Fruit fly (Drosophila melanogaster) whole organism, embryonic: ENCODE results near the gene dib.
A peak's percentile ranks its signal among the peaks of the same experiment; 100 is the strongest.

Experiments
- ATbp ChIP-seq: fragments of 200-800 bp; sonication (Bioruptor generic); optimal IDR thresholded peaks from 2 replicates; lab custom pipeline; 2017; ENCODE audit warnings: missing biosample characterization, mild to moderate bottlenecking, missing genetic modification characterization, missing genetic modification reagents
- Bteb2 ChIP-seq: fragments of 200-800 bp; sonication (Bioruptor generic); optimal IDR thresholded peaks from 2 replicates; lab custom pipeline; 2016; ENCODE audit warnings: missing biosample characterization, missing genetic modification characterization
- CG11085 ChIP-seq: fragments of 200-800 bp; sonication (Bioruptor generic); IDR thresholded peaks from 2 replicates; pipeline ENCODE4 v1.3.6; 2022; ENCODE audit warnings: missing biosample characterization, missing genetic modification characterization
- CG11093 ChIP-seq: fragments of 200-800 bp; sonication (Bioruptor generic); IDR thresholded peaks from 3 replicates; pipeline ENCODE4 v1.3.6; 2022; ENCODE audit warnings: missing biosample characterization, missing genetic modification characterization
- CG12659 ChIP-seq: fragments of 200-800 bp; sonication (Bioruptor generic); optimal IDR thresholded peaks from 3 replicates; lab custom pipeline; 2017; ENCODE audit warnings: mild to moderate bottlenecking, missing biosample characterization, missing genetic modification reagents, missing genetic modification characterization
- CG14667 ChIP-seq: fragments of 200-800 bp; sonication (Bioruptor generic); IDR thresholded peaks from 2 replicates; pipeline ENCODE4 v1.3.6; 2022; ENCODE audit warnings: missing biosample characterization, missing genetic modification characterization
- CG1602 ChIP-seq: fragments of 200-800 bp; sonication (Bioruptor generic); optimal IDR thresholded peaks from 3 replicates; lab custom pipeline; 2016; ENCODE audit warnings: missing biosample characterization, missing genetic modification characterization
- CG1792 ChIP-seq: fragments of 200-800 bp; sonication (Bioruptor generic); optimal IDR thresholded peaks from 2 replicates; lab custom pipeline; 2016; ENCODE audit warnings: missing biosample characterization, missing genetic modification characterization
- CG18599 ChIP-seq: fragments of 200-800 bp; sonication (Bioruptor generic); optimal IDR thresholded peaks from 3 replicates; lab custom pipeline; 2017; ENCODE audit warnings: missing biosample characterization, missing genetic modification characterization, mild to moderate bottlenecking, moderate library complexity, missing genetic modification reagents
- CG30403 ChIP-seq: fragments of 200-800 bp; sonication (Bioruptor generic); optimal IDR thresholded peaks from 3 replicates; lab custom pipeline; 2016; ENCODE audit warnings: missing biosample characterization, missing genetic modification characterization
- CG3163 ChIP-seq: fragments of 200-800 bp; sonication (Bioruptor generic); optimal IDR thresholded peaks from 3 replicates; lab custom pipeline; 2016; ENCODE audit warnings: missing biosample characterization, missing genetic modification characterization
- CG42726 ChIP-seq: fragments of 200-800 bp; sonication (Bioruptor generic); IDR thresholded peaks from 2 replicates; pipeline ENCODE4 v1.3.6; 2022; ENCODE audit warnings: missing biosample characterization, missing genetic modification characterization; ENCODE audit not compliant: partially characterized antibody
- CG6272 ChIP-seq: fragments of 200-800 bp; sonication (Bioruptor generic); IDR thresholded peaks from 2 replicates; pipeline ENCODE4 v1.3.6; 2022; ENCODE audit warnings: missing biosample characterization, missing genetic modification characterization
- CG6765 ChIP-seq: fragments of 200-800 bp; sonication (Bioruptor generic); optimal IDR thresholded peaks from 3 replicates; lab custom pipeline; 2017; ENCODE audit warnings: missing biosample characterization, mild to moderate bottlenecking, missing genetic modification characterization
- CG6791 ChIP-seq: fragments of 200-800 bp; sonication (Bioruptor generic); IDR thresholded peaks from 3 replicates; pipeline ENCODE4 v1.3.6; 2022; ENCODE audit warnings: missing biosample characterization, missing genetic modification characterization; ENCODE audit not compliant: partially characterized antibody
- CG8281 ChIP-seq: fragments of 200-800 bp; sonication (Bioruptor generic); optimal IDR thresholded peaks from 2 replicates; lab custom pipeline; 2018; ENCODE audit warnings: missing biosample characterization, mild to moderate bottlenecking, missing genetic modification characterization, moderate library complexity
- CG9215 ChIP-seq: fragments of 200-800 bp; sonication (Bioruptor generic); IDR thresholded peaks from 2 replicates; pipeline ENCODE4 v1.3.6; 2022; ENCODE audit warnings: missing biosample characterization, missing genetic modification characterization
- Dbx ChIP-seq: fragments of 200-800 bp; sonication (Bioruptor generic); IDR thresholded peaks from 3 replicates; pipeline ENCODE4 v1.3.6; 2022; ENCODE audit warnings: missing biosample characterization, missing genetic modification characterization
- E2f1 ChIP-seq: fragments of 200-800 bp; sonication (Bioruptor generic); IDR thresholded peaks from 2 replicates; pipeline ENCODE4 v1.3.6; 2022; ENCODE audit warnings: missing biosample characterization, missing genetic modification characterization
- Eip74EF ChIP-seq, 2 experiments: fragments of 200-800 bp in 1 of 2; fragments of >200 bp in 1 of 2; sonication (Bioruptor generic) in 1 of 2; optimal IDR thresholded peaks; 2 replicates each; lab custom pipeline; 2017 to 2019; ENCODE audit warnings: missing biosample characterization in 2 of 2, missing genetic modification characterization in 2 of 2, mild to moderate bottlenecking in 1 of 2, moderate library complexity in 1 of 2
- Lim3 ChIP-seq: fragments of 200-800 bp; sonication (Bioruptor generic); IDR thresholded peaks from 2 replicates; pipeline ENCODE4 v1.3.6; 2022; ENCODE audit warnings: missing biosample characterization, missing genetic modification characterization
- Mad ChIP-seq: fragments of 200-800 bp; sonication (Bioruptor generic); optimal IDR thresholded peaks from 2 replicates; lab custom pipeline; 2016; ENCODE audit warnings: missing biosample characterization, missing genetic modification characterization
- Med ChIP-seq: fragments of 200-800 bp; sonication (Bioruptor generic); peaks from one replicate; lab custom pipeline; 2016; ENCODE audit warnings: missing biosample characterization, missing genetic modification characterization, mild to moderate bottlenecking, inconsistent platforms, moderate library complexity
- Mes4 ChIP-seq: fragments of 200-800 bp; sonication (Bioruptor generic); optimal IDR thresholded peaks from 2 replicates; lab custom pipeline; 2016; ENCODE audit warnings: missing biosample characterization, missing genetic modification characterization
- Myb ChIP-seq: fragments of 200-800 bp; sonication (Bioruptor generic); optimal IDR thresholded peaks from 2 replicates; lab custom pipeline; 2016; ENCODE audit warnings: missing biosample characterization, missing genetic modification characterization
- Oaz ChIP-seq: fragments of 200-800 bp; sonication (Bioruptor generic); IDR thresholded peaks from 2 replicates; pipeline ENCODE4 v1.3.6; 2022; ENCODE audit warnings: missing biosample characterization, missing genetic modification characterization
- Side ChIP-seq: fragments of 200-800 bp; sonication (Bioruptor generic); optimal IDR thresholded peaks from 2 replicates; lab custom pipeline; 2016; ENCODE audit warnings: missing biosample characterization, missing genetic modification characterization
- TFAM ChIP-seq: fragments of 200-800 bp; sonication (Bioruptor generic); optimal IDR thresholded peaks from 2 replicates; lab custom pipeline; 2017; ENCODE audit warnings: missing biosample characterization, missing genetic modification characterization, inconsistent platforms
- Usf ChIP-seq: fragments of 200-800 bp; sonication (Bioruptor generic); optimal IDR thresholded peaks from 2 replicates; lab custom pipeline; 2017; ENCODE audit warnings: missing genotype, missing biosample characterization, missing genetic modification characterization
- ato ChIP-seq: fragments of 200-800 bp; sonication (Bioruptor generic); IDR thresholded peaks from 2 replicates; pipeline ENCODE4 v1.3.6; 2022; ENCODE audit warnings: missing biosample characterization, missing genetic modification characterization; ENCODE audit not compliant: partially characterized antibody
- btn ChIP-seq: fragments of 200-800 bp; sonication (Bioruptor generic); optimal IDR thresholded peaks from 2 replicates; lab custom pipeline; 2016; ENCODE audit warnings: missing biosample characterization, missing genetic modification characterization
- dpn ChIP-seq, 2 experiments: fragments of 200-800 bp; sonication (Bioruptor generic); optimal IDR thresholded peaks; 3 replicates each; lab custom pipeline; 2016; ENCODE audit warnings: missing biosample characterization in 2 of 2, missing genetic modification characterization in 2 of 2
- dysf ChIP-seq: fragments of 200-800 bp; sonication (Bioruptor generic); IDR thresholded peaks from 3 replicates; pipeline ENCODE4 v1.3.6; 2022; ENCODE audit warnings: missing biosample characterization, missing genetic modification characterization
- grau ChIP-seq: fragments of 200-800 bp; optimal IDR thresholded peaks from 3 replicates; lab custom pipeline; 2019; ENCODE audit warnings: missing biosample characterization, mild to moderate bottlenecking, missing genetic modification characterization, moderate library complexity
- kay ChIP-seq: fragments of 200-800 bp; sonication (Bioruptor generic); optimal IDR thresholded peaks from 2 replicates; lab custom pipeline; 2016; ENCODE audit warnings: missing biosample characterization, missing genetic modification characterization
- lov ChIP-seq, 2 experiments: fragments of 200-800 bp in 1 of 2; fragments of >200 bp in 1 of 2; sonication (Bioruptor generic) in 1 of 2; IDR thresholded peaks in 1 of 2; optimal IDR thresholded peaks in 1 of 2; 2 replicates in 1 of 2; 3 replicates in 1 of 2; pipeline versions ENCODE4 v1.3.6 to Lab custom; 2017 to 2022; ENCODE audit warnings: missing biosample characterization in 1 of 2, missing genetic modification characterization in 1 of 2
- nom ChIP-seq: fragments of 200-800 bp; sonication (Bioruptor generic); optimal IDR thresholded peaks from 2 replicates; lab custom pipeline; 2017; ENCODE audit warnings: missing biosample characterization, missing genetic modification characterization, mild to moderate bottlenecking, moderate library complexity, missing genetic modification reagents
- oc ChIP-seq: fragments of 200-800 bp; sonication (Bioruptor generic); optimal IDR thresholded peaks from 2 replicates; lab custom pipeline; 2018; ENCODE audit warnings: missing biosample characterization, mild to moderate bottlenecking, missing genetic modification characterization, moderate library complexity
- otp ChIP-seq: fragments of 200-800 bp; sonication (Bioruptor generic); IDR thresholded peaks from 3 replicates; pipeline ENCODE4, ENCODE4 v1.3.6; 2022; ENCODE audit warnings: missing biosample characterization, missing genetic modification characterization
- prd ChIP-seq, 3 experiments: fragments of >200 bp in 2 of 3; fragments of 200-800 bp in 1 of 3; sonication (Bioruptor generic) in 1 of 3; optimal IDR thresholded peaks in 2 of 3; IDR thresholded peaks in 1 of 3; 2 replicates in 2 of 3; 3 replicates in 1 of 3; pipeline versions ENCODE4 v1.3.6 to Lab custom; 2017 to 2022; ENCODE audit warnings: missing biosample characterization in 1 of 3, missing genetic modification characterization in 1 of 3
- pzg ChIP-seq: fragments of 200-800 bp; sonication (Bioruptor generic); optimal IDR thresholded peaks from 3 replicates; lab custom pipeline; 2018; ENCODE audit warnings: missing biosample characterization, mild to moderate bottlenecking, missing genetic modification characterization, moderate library complexity
- ro ChIP-seq: fragments of 200-800 bp; sonication (Bioruptor generic); IDR thresholded peaks from 2 replicates; pipeline ENCODE4 v1.3.6; 2022; ENCODE audit warnings: missing biosample characterization, missing genetic modification characterization
- stc ChIP-seq: fragments of 200-800 bp; sonication (Bioruptor generic); IDR thresholded peaks from 2 replicates; pipeline ENCODE4 v1.3.6; 2022; ENCODE audit warnings: missing biosample characterization, missing genetic modification characterization
- stwl ChIP-seq: fragments of 200-800 bp; sonication (Bioruptor generic); optimal IDR thresholded peaks from 3 replicates; lab custom pipeline; 2018; ENCODE audit warnings: missing biosample characterization, mild to moderate bottlenecking, missing genetic modification characterization, moderate library complexity
- sug ChIP-seq: fragments of 200-800 bp; optimal IDR thresholded peaks from 2 replicates; lab custom pipeline; 2019; ENCODE audit warnings: missing biosample characterization, mild to moderate bottlenecking, missing genetic modification characterization, moderate library complexity
- tin ChIP-seq: fragments of 200-800 bp; sonication (Bioruptor generic); optimal IDR thresholded peaks from 3 replicates; lab custom pipeline; 2016; ENCODE audit warnings: missing biosample characterization, missing genetic modification characterization
- trh ChIP-seq: fragments of 200-800 bp; sonication (Bioruptor generic); optimal IDR thresholded peaks from 2 replicates; lab custom pipeline; 2016; ENCODE audit warnings: missing biosample characterization, missing genetic modification characterization
- ttk ChIP-seq: fragments of 200-800 bp; sonication (Bioruptor generic); IDR thresholded peaks from 2 replicates; pipeline ENCODE4 v2.1.2; 2022; ENCODE audit warnings: missing biosample characterization, missing genetic modification characterization
- unpg ChIP-seq: fragments of 200-800 bp; sonication (Bioruptor generic); optimal IDR thresholded peaks from 3 replicates; lab custom pipeline; 2018; ENCODE audit warnings: missing biosample characterization, mild to moderate bottlenecking, missing genetic modification characterization, moderate library complexity
- zfh2 ChIP-seq: fragments of 200-800 bp; sonication (Bioruptor generic); optimal IDR thresholded peaks from 2 replicates; lab custom pipeline; 2016; ENCODE audit warnings: missing biosample characterization, missing genetic modification characterization

dib gene

DNA sequence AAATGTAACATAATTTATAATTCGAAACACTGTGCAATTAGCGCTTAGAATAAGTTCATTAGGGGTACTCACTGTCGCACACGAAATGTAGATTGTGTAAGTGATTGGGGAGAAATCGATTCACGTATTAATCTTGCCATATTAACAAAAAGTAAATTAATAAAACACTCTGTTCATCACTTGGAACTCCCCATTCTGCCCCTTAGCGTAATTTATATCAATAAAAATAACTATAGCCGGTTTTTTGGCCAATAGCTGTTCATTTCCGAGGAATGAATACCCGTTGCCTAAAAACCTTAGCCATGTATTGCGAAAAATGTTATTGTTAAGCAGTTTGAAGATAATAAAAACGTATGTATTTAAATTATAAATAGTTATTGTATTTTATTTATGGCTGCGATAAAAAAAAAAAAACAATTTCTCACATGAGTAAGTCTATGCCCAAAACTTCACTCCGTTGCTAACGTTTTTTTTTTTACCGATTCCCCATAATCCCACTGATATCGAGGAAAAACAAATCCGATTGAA, 2.7 kb upstream of the dib start, which contains the start of gene Ugt305A1 (continued):
- TF ChIP-seq CG6272 (GFP tag; lab: Robert Waterston, UW) (no peak), Lim3 (GFP tag; lab: Robert Waterston, UW) (no peak), pzg (GFP tag; lab: Kevin White, UChicago) (no peak), Dbx (GFP tag; lab: Robert Waterston, UW) (no peak), oc (tag; lab: Kevin White, UChicago) (no peak), Eip74EF (GFP tag; optimal IDR thresholded peaks at IDR 0.05; lab: Kevin White, UChicago) (no peak), Mes4 (GFP tag; lab: Kevin White, UChicago) (no peak), kay (GFP tag; lab: Kevin White, UChicago) (no peak), CG3163 (GFP tag; lab: Kevin White, UChicago) (no peak), sug (tag; lab: Kevin White, UChicago) (no peak), prd (optimal IDR thresholded peaks at IDR 0.05; lab: Kevin White, UChicago) (no peak), prd (GFP tag; IDR thresholded peaks at IDR 0.05; lab: Robert Waterston, UW) (peak; percentile 26; the same call in 1 of the 3 replicates), dpn (GFP tag; optimal IDR thresholded peaks at IDR 0.05; lab: Kevin White, UChicago) (peak in 1 of 2 experiments; percentile 3), tin (no peak), CG11085 (no peak), stwl (no peak), CG9215 (GFP tag; lab: Robert Waterston, UW) (no peak), zfh2 (GFP tag; lab: Kevin White, UChicago) (no peak), CG30403 (GFP tag; lab: Kevin White, UChicago) (no peak), btn (GFP tag; lab: Kevin White, UChicago) (no peak), dysf (GFP tag; lab: Robert Waterston, UW) (0 out of 3 replicates have a peak, but pooled peaks have one; percentile 19), E2f1 (GFP tag; lab: Robert Waterston, UW) (no peak), Med (GFP tag; lab: Kevin White, UChicago) (peak; percentile 65), CG1792 (GFP tag; lab: Kevin White, UChicago) (no peak), ato (GFP tag; lab: Robert Waterston, UW) (no peak), CG14667 (GFP tag; lab: Robert Waterston, UW) (no peak), nom (GFP tag; lab: Kevin White, UChicago) (no peak), Side (GFP tag; lab: Kevin White, UChicago) (no peak), CG18599 (no peak), unpg (GFP tag; lab: Kevin White, UChicago) (peak; percentile 17), stc (GFP tag; lab: Robert Waterston, UW) (0 out of 2 replicates have a peak, but pooled peaks have one; percentile 24), lov (optimal IDR thresholded peaks at IDR 0.05; lab: Kevin White, UChicago) (no peak), lov (GFP tag; IDR thresholded peaks at IDR 0.05; lab: Robert Waterston, UW) (no peak), Mad (GFP tag; lab: Kevin White, UChicago) (no peak), ATbp (GFP tag; lab: Kevin White, UChicago) (no peak), Myb (GFP tag; lab: Kevin White, UChicago) (no peak), otp (GFP tag; lab: Robert Waterston, UW) (no peak), CG12659 (GFP tag; lab: Kevin White, UChicago) (peak; percentile 11), CG6765 (no peak), ro (GFP tag; lab: Robert Waterston, UW) (no peak), grau (tag; lab: Kevin White, UChicago) (no peak), TFAM (GFP tag; lab: Kevin White, UChicago) (no peak), CG6791 (no peak), trh (no peak), Usf (GFP tag; lab: Kevin White, UChicago) (no peak), Oaz (GFP tag; lab: Robert Waterston, UW) (no peak), CG42726 (no peak), CG8281 (tag; lab: Kevin White, UChicago) (no peak), CG11093 (GFP tag; lab: Robert Waterston, UW) (no peak), ttk (GFP tag; lab: Robert Waterston, UW) (no peak), Bteb2 (no peak), CG1602 (GFP tag; lab: Kevin White, UChicago) (no peak)
